Worm (Caenorhabditis elegans): Measurements from ENCODE around the gene C18F10.2.

DNA sequence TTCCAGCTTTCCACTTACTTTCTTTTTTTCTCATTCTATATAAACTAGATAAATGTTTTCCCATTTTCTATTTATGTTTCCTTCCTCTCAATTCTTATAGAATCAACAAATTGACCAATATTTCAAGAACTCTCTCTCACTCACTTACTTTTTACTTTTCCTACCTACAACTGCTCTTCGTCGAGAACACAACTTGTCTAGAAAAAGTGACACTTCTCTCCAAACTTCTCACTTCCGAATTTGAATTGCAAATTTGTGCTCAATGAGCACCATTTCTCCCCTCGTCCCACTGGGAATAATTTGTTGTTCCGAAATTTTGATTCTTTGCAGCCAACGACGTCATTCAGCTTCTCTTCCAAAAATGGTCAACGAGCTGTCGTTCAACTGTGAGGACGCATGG is 25.2 kb downstream of the C18F10.2 start, which contains the start of gene F47D12.3:
- TF ChIP-seq lsy-2 (tag; optimal IDR thresholded peaks at IDR 0.05), result no peak
- TF ChIP-seq nhr-12 (tag; optimal IDR thresholded peaks at IDR 0.05), result no peak
- TF ChIP-seq nhr-77 (tag; optimal IDR thresholded peaks at IDR 0.05), result no peak
- TF ChIP-seq unc-62 (GFP tag; optimal IDR thresholded peaks at IDR 0.05), result no peak
